Worm (Caenorhabditis elegans) whole organism, L4/young adult: ENCODE results near the gene sre-55.

ENCODE experiments used
- dao-5 ChIP-seq: sonication (generic microtip); optimal IDR thresholded peaks from 2 replicates; lab custom pipeline; 2016; ENCODE audit warnings: missing genotype, missing genetic modification characterization, moderate library complexity, missing compliant biosample characterization
- him-1 ChIP-seq: sonication (generic microtip); optimal IDR thresholded peaks from 2 replicates; lab custom pipeline; 2016; ENCODE audit warnings: missing genotype, missing genetic modification reagents, missing genetic modification characterization, missing compliant biosample characterization

- TF ChIP-seq dao-5 (tag; lab: Kevin White, UChicago) (no peak), him-1 (tag; lab: Kevin White, UChicago) (no peak)
These were observed at the start of gene sre-55 for ce11 chrII:12328994-12329393.
